Fruit fly (Drosophila melanogaster): Measurements from ENCODE around the gene CG1571.
A peak's percentile ranks its signal among the peaks of the same experiment; 100 is the strongest.

The CG1571 gene

dm6 chrX:8101479-8102198, 26.0 kb downstream of the CG1571 start, which contains the start of gene CG2258 (continued):
- TF ChIP-seq CG2202 (tag; optimal IDR thresholded peaks at IDR 0.05) (peak; percentile 49), Mad (GFP tag; optimal IDR thresholded peaks at IDR 0.05) (peak; percentile 49), CG13287 (GFP tag; IDR thresholded peaks at IDR 0.05; ENCODE audit: partially characterized antibody) (peak; percentile 40; the same call in 1 of the 2 replicates), Deaf1 (tag; optimal IDR thresholded peaks at IDR 0.05) (peak; percentile 60), gsb-n (tag; optimal IDR thresholded peaks at IDR 0.05) (peak; percentile 76), h (optimal IDR thresholded peaks at IDR 0.05) (no peak), HLH3B (GFP tag; IDR thresholded peaks at IDR 0.05) (peak; percentile 92), CG34224 (GFP tag; IDR thresholded peaks at IDR 0.05; ENCODE audit: partially characterized antibody) (no peak; the same call in 2 of the 3 replicates), CG10654 (GFP tag; optimal IDR thresholded peaks at IDR 0.05) (peak; percentile 80), chn (GFP tag; optimal IDR thresholded peaks at IDR 0.05) (peak; percentile 77), CG17186 (GFP tag; optimal IDR thresholded peaks at IDR 0.05) (no peak), CG8478 (optimal IDR thresholded peaks at IDR 0.05) (no peak), CG1647 (GFP tag; optimal IDR thresholded peaks at IDR 0.05) (peak; percentile 77), pros (GFP tag; optimal IDR thresholded peaks at IDR 0.05) (no peak), CG42726 (GFP tag; IDR thresholded peaks at IDR 0.05; ENCODE audit: partially characterized antibody) (no peak), CG16863 (GFP tag; optimal IDR thresholded peaks at IDR 0.05) (peak; percentile 73), Aef1 (GFP tag; IDR thresholded peaks at IDR 0.05) (peak; percentile 87), kah (GFP tag; optimal IDR thresholded peaks at IDR 0.05) (peak; percentile 60), ATbp (GFP tag; optimal IDR thresholded peaks at IDR 0.05) (peak; percentile 92), gsb (GFP tag; IDR thresholded peaks at IDR 0.05) (peak; percentile 74), CG15011 (GFP tag; optimal IDR thresholded peaks at IDR 0.05) (peak; percentile 76), onecut (GFP tag; IDR thresholded peaks at IDR 0.05) (peak; percentile 53; the same call in 1 of the 2 replicates), CG31441 (GFP tag; IDR thresholded peaks at IDR 0.05) (peak; percentile 89), bigmax (GFP tag; optimal IDR thresholded peaks at IDR 0.05) (no peak), Six4 (GFP tag; optimal IDR thresholded peaks at IDR 0.05) (peak; percentile 73), toy (GFP tag; IDR thresholded peaks at IDR 0.05) (peak; percentile 73), MBD-R2 (GFP tag; IDR thresholded peaks at IDR 0.05) (peak; percentile 68; the same call in 1 of the 2 replicates), NC2β (GFP tag; optimal IDR thresholded peaks at IDR 0.05) (peak; percentile 39), BEAF-32 (GFP tag; optimal IDR thresholded peaks at IDR 0.05) (peak; percentile 22), CG10321 (GFP tag; IDR thresholded peaks at IDR 0.05) (peak; percentile 47; the same call in 1 of the 2 replicates), CG3847 (GFP tag; IDR thresholded peaks at IDR 0.05) (peak; percentile 83), Sin3A (optimal IDR thresholded peaks at IDR 0.05) (no peak), vfl (GFP tag; optimal IDR thresholded peaks at IDR 0.05) (no peak), YL-1 (GFP tag; optimal IDR thresholded peaks at IDR 0.05) (peak; percentile 27), CG4424 (GFP tag; optimal IDR thresholded peaks at IDR 0.05) (peak; percentile 87), Tbp (GFP tag; optimal IDR thresholded peaks at IDR 0.05) (no peak), CG31365 (tag; optimal IDR thresholded peaks at IDR 0.05) (peak; percentile 53), TFAM (GFP tag; optimal IDR thresholded peaks at IDR 0.05) (peak; percentile 7), hkb (optimal IDR thresholded peaks at IDR 0.05) (no peak), hkb (GFP tag; IDR thresholded peaks at IDR 0.05) (peak; percentile 93), CG3163 (GFP tag; optimal IDR thresholded peaks at IDR 0.05) (peak; percentile 10), gro (GFP tag; optimal IDR thresholded peaks at IDR 0.05) (no peak), so (GFP tag; IDR thresholded peaks at IDR 0.05) (peak; percentile 68; the same call in 1 of the 3 replicates), gcm2 (GFP tag; optimal IDR thresholded peaks at IDR 0.05) (no peak), CG9797 (GFP tag; optimal IDR thresholded peaks at IDR 0.05) (no peak), CG12391 (tag; optimal IDR thresholded peaks at IDR 0.05) (peak; percentile 83), Adf1 (GFP tag; IDR thresholded peaks at IDR 0.05) (0 out of 2 replicates have a peak, but pooled peaks have one; percentile 19), dm (GFP tag; optimal IDR thresholded peaks at IDR 0.05) (peak; percentile 50), CG14441 (GFP tag; IDR thresholded peaks at IDR 0.05) (peak; percentile 88), kay (GFP tag; optimal IDR thresholded peaks at IDR 0.05) (no peak), bab2 (GFP tag; optimal IDR thresholded peaks at IDR 0.05) (peak; percentile 81), CG3407 (GFP tag; optimal IDR thresholded peaks at IDR 0.05) (peak; percentile 75)
